Fruit fly (Drosophila melanogaster) whole organism, embryonic: ENCODE data around the gene CG14326.

Experiments
- BEAF-32 ChIP-seq: fragments of 200-800 bp; sonication (Bioruptor generic); optimal IDR thresholded peaks from 3 replicates; lab custom pipeline; 2017; ENCODE audit warnings: missing biosample characterization, missing genetic modification characterization, mild to moderate bottlenecking, moderate library complexity, missing genetic modification reagents
- CG12104 ChIP-seq: fragments of 200-800 bp; sonication (Bioruptor generic); optimal IDR thresholded peaks from 3 replicates; lab custom pipeline; 2016; ENCODE audit warnings: missing biosample characterization, missing genetic modification characterization
- CG14441 ChIP-seq: fragments of 200-800 bp; sonication (Bioruptor generic); IDR thresholded peaks from 2 replicates; pipeline ENCODE4 v1.3.6; 2022; ENCODE audit warnings: missing biosample characterization, missing genetic modification characterization
- CG2712 ChIP-seq: fragments of 200-800 bp; optimal IDR thresholded peaks from 3 replicates; lab custom pipeline; 2019; ENCODE audit warnings: missing biosample characterization, mild to moderate bottlenecking, missing genetic modification characterization, moderate library complexity
- CG31224 ChIP-seq: fragments of 200-800 bp; sonication (Bioruptor generic); IDR thresholded peaks from 2 replicates; pipeline ENCODE4 v1.3.6; 2022; ENCODE audit warnings: missing biosample characterization, missing genetic modification characterization
- CG3726 ChIP-seq: fragments of 200-800 bp; sonication (Bioruptor generic); IDR thresholded peaks from 3 replicates; pipeline ENCODE4, ENCODE4 v1.3.6; 2022; ENCODE audit warnings: missing biosample characterization, missing genetic modification characterization
- CG6175 ChIP-seq: fragments of 200-800 bp; sonication (Bioruptor generic); IDR thresholded peaks from 3 replicates; pipeline ENCODE4 v1.3.6; 2022; ENCODE audit warnings: missing biosample characterization, missing genetic modification characterization
- CG6791 ChIP-seq: fragments of 200-800 bp; sonication (Bioruptor generic); IDR thresholded peaks from 3 replicates; pipeline ENCODE4 v1.3.6; 2022; ENCODE audit warnings: missing biosample characterization, missing genetic modification characterization; ENCODE audit not compliant: partially characterized antibody
- D ChIP-seq, 2 experiments: fragments of 200-800 bp in 1 of 2; fragments of >200 bp in 1 of 2; sonication (Bioruptor generic) in 1 of 2; optimal IDR thresholded peaks; 2 replicates in 1 of 2; 3 replicates in 1 of 2; lab custom pipeline; 2017; ENCODE audit warnings: mild to moderate bottlenecking in 1 of 2, missing biosample characterization in 1 of 2, missing genetic modification characterization in 1 of 2, missing genetic modification reagents in 1 of 2
- D19B ChIP-seq: fragments of 200-800 bp; sonication (Bioruptor generic); optimal IDR thresholded peaks from 2 replicates; lab custom pipeline; 2017; ENCODE audit warnings: missing biosample characterization, mild to moderate bottlenecking, missing genetic modification characterization
- E2f1 ChIP-seq: fragments of 200-800 bp; sonication (Bioruptor generic); IDR thresholded peaks from 2 replicates; pipeline ENCODE4 v1.3.6; 2022; ENCODE audit warnings: missing biosample characterization, missing genetic modification characterization
- Ets65A ChIP-seq: fragments of 200-800 bp; sonication (Bioruptor generic); peaks from one replicate; lab custom pipeline; 2016; ENCODE audit warnings: missing biosample characterization, missing genetic modification characterization
- Hand ChIP-seq: fragments of 200-800 bp; sonication (Bioruptor generic); optimal IDR thresholded peaks from 2 replicates; lab custom pipeline; 2017; ENCODE audit warnings: mild to moderate bottlenecking, missing biosample characterization, missing genetic modification reagents, missing genetic modification characterization
- Hmx ChIP-seq: fragments of 200-800 bp; sonication (Bioruptor generic); optimal IDR thresholded peaks from 2 replicates; lab custom pipeline; 2016; ENCODE audit warnings: missing biosample characterization, missing genetic modification characterization
- Kr ChIP-seq: fragments of 200-800 bp; sonication (Bioruptor generic); optimal IDR thresholded peaks from 2 replicates; lab custom pipeline; 2017; ENCODE audit warnings: missing biosample characterization, mild to moderate bottlenecking, missing genetic modification characterization
- MESR4 ChIP-seq: fragments of 200-800 bp; sonication (Bioruptor generic); optimal IDR thresholded peaks from 2 replicates; lab custom pipeline; 2018; ENCODE audit warnings: missing biosample characterization, mild to moderate bottlenecking, missing genetic modification characterization, moderate library complexity
- Med ChIP-seq: fragments of 200-800 bp; sonication (Bioruptor generic); peaks from one replicate; lab custom pipeline; 2016; ENCODE audit warnings: missing biosample characterization, missing genetic modification characterization, mild to moderate bottlenecking, inconsistent platforms, moderate library complexity
- Nf-YB ChIP-seq: fragments of 200-800 bp; sonication (Bioruptor generic); optimal IDR thresholded peaks from 3 replicates; lab custom pipeline; 2019; ENCODE audit warnings: missing biosample characterization, mild to moderate bottlenecking, missing genetic modification characterization, moderate library complexity
- Nf-YC ChIP-seq: fragments of 200-800 bp; optimal IDR thresholded peaks from 3 replicates; lab custom pipeline; 2019; ENCODE audit warnings: missing biosample characterization, mild to moderate bottlenecking, missing genetic modification characterization, moderate library complexity
- Opbp ChIP-seq: fragments of 200-800 bp; sonication (Bioruptor generic); IDR thresholded peaks from 3 replicates; pipeline ENCODE4 v1.3.6; 2022; ENCODE audit warnings: missing biosample characterization, missing genetic modification characterization; ENCODE audit not compliant: partially characterized antibody
- PHDP ChIP-seq: fragments of 200-800 bp; sonication (Bioruptor generic); optimal IDR thresholded peaks from 3 replicates; lab custom pipeline; 2018; ENCODE audit warnings: missing biosample characterization, mild to moderate bottlenecking, missing genetic modification characterization, moderate library complexity
- Six4 ChIP-seq: fragments of 200-800 bp; sonication (Bioruptor generic); optimal IDR thresholded peaks from 2 replicates; lab custom pipeline; 2016; ENCODE audit warnings: missing biosample characterization, missing genetic modification characterization
- Sry-δ ChIP-seq: fragments of 200-800 bp; sonication (Bioruptor generic); optimal IDR thresholded peaks from 2 replicates; lab custom pipeline; 2016; ENCODE audit warnings: missing biosample characterization, missing genetic modification characterization
- TFAM ChIP-seq: fragments of 200-800 bp; sonication (Bioruptor generic); optimal IDR thresholded peaks from 2 replicates; lab custom pipeline; 2017; ENCODE audit warnings: missing biosample characterization, missing genetic modification characterization, inconsistent platforms
- Usf ChIP-seq: fragments of 200-800 bp; sonication (Bioruptor generic); optimal IDR thresholded peaks from 2 replicates; lab custom pipeline; 2017; ENCODE audit warnings: missing genotype, missing biosample characterization, missing genetic modification characterization
- abd-A ChIP-seq: fragments of 200-800 bp; sonication (Bioruptor generic); optimal IDR thresholded peaks from 3 replicates; lab custom pipeline; 2019; ENCODE audit warnings: missing biosample characterization, mild to moderate bottlenecking, missing genetic modification characterization, moderate library complexity
- cas ChIP-seq: fragments of 200-800 bp; sonication (Bioruptor generic); IDR thresholded peaks from 2 replicates; pipeline ENCODE4 v1.3.6; 2022; ENCODE audit warnings: missing biosample characterization, missing genetic modification characterization
- da ChIP-seq: fragments of 200-800 bp; sonication (Bioruptor generic); optimal IDR thresholded peaks from 2 replicates; lab custom pipeline; 2016; ENCODE audit warnings: missing biosample characterization, missing genetic modification characterization
- esg ChIP-seq: fragments of 200-800 bp; sonication (Bioruptor generic); conservative IDR thresholded peaks from 2 replicates; pipeline ENCODE4 v1.3.6; 2022; ENCODE audit warnings: missing biosample characterization, missing genetic modification characterization
- gem ChIP-seq: fragments of 200-800 bp; sonication (Bioruptor generic); optimal IDR thresholded peaks from 2 replicates; lab custom pipeline; 2019; ENCODE audit warnings: missing biosample characterization, mild to moderate bottlenecking, missing genetic modification characterization, moderate library complexity
- hb ChIP-seq: fragments of 200-800 bp; sonication (Bioruptor generic); IDR thresholded peaks from 3 replicates; pipeline ENCODE4 v1.3.6; 2022; ENCODE audit warnings: missing biosample characterization, missing genetic modification characterization; ENCODE audit not compliant: partially characterized antibody
- lab ChIP-seq: fragments of 200-800 bp; sonication (Bioruptor generic); optimal IDR thresholded peaks from 3 replicates; lab custom pipeline; 2017; ENCODE audit warnings: missing biosample characterization, missing genetic modification characterization, mild to moderate bottlenecking, moderate library complexity, missing genetic modification reagents
- lmd ChIP-seq: fragments of 200-800 bp; sonication (Bioruptor generic); IDR thresholded peaks from 2 replicates; pipeline ENCODE4 v1.3.6; 2022; ENCODE audit warnings: missing biosample characterization, missing genetic modification characterization
- pho ChIP-seq: fragments of 200-800 bp; sonication (Bioruptor generic); optimal IDR thresholded peaks from 2 replicates; lab custom pipeline; 2016; ENCODE audit warnings: missing biosample characterization, missing genetic modification characterization
- prd ChIP-seq, 3 experiments: fragments of >200 bp in 2 of 3; fragments of 200-800 bp in 1 of 3; sonication (Bioruptor generic) in 1 of 3; optimal IDR thresholded peaks in 2 of 3; IDR thresholded peaks in 1 of 3; 2 replicates in 2 of 3; 3 replicates in 1 of 3; pipeline versions ENCODE4 v1.3.6 to Lab custom; 2017 to 2022; ENCODE audit warnings: missing biosample characterization in 1 of 3, missing genetic modification characterization in 1 of 3
- slp2 ChIP-seq: fragments of 200-800 bp; sonication (Bioruptor generic); optimal IDR thresholded peaks from 2 replicates; lab custom pipeline; 2016; ENCODE audit warnings: missing biosample characterization, missing genetic modification characterization
- sqz ChIP-seq: fragments of 200-800 bp; sonication (Bioruptor generic); optimal IDR thresholded peaks from 3 replicates; lab custom pipeline; 2018; ENCODE audit warnings: missing biosample characterization, mild to moderate bottlenecking, missing genetic modification characterization
- tio ChIP-seq: fragments of 200-800 bp; sonication (Bioruptor generic); optimal IDR thresholded peaks from 2 replicates; lab custom pipeline; 2017; ENCODE audit warnings: missing biosample characterization, missing genetic modification characterization, inconsistent platforms
- trem ChIP-seq: fragments of 200-800 bp; optimal IDR thresholded peaks from 3 replicates; lab custom pipeline; 2019; ENCODE audit warnings: missing biosample characterization, mild to moderate bottlenecking, missing genetic modification characterization, moderate library complexity
- vfl ChIP-seq: fragments of 200-800 bp; sonication (Bioruptor generic); optimal IDR thresholded peaks from 2 replicates; lab custom pipeline; 2016; ENCODE audit warnings: missing biosample characterization, missing genetic modification characterization
- vnd ChIP-seq: fragments of 200-800 bp; sonication (Bioruptor generic); IDR thresholded peaks from 3 replicates; pipeline ENCODE4 v1.3.6; 2022; ENCODE audit warnings: missing biosample characterization, missing genetic modification characterization; ENCODE audit not compliant: partially characterized antibody
- z ChIP-seq: fragments of 200-800 bp; sonication (Bioruptor generic); IDR thresholded peaks from 3 replicates; pipeline ENCODE4 v1.3.6; 2022; ENCODE audit warnings: missing biosample characterization, missing genetic modification characterization

Gene CG14326

DNA sequence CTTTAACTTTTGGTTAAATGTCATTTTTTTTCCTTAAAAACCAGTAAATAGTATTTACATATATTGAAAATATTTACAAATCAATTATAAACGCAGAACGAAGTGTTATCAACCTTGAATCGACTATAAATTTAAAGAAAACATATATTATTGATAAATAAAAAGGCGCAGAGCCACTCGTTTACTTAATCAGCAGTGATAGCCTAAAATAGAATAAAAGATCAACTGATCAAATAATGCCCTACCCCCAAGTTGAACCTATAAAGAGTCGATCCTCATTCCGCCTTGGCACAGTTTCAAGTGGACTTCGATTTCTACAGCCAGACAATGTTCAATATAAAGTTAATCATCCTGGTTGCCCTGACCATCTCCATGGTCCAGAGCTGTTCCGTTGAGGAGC, 22.7 kb upstream of the CG14326 start, which contains the start of gene CG7606 (continued):
- TF ChIP-seq CG14441 (GFP tag; lab: Robert Waterston, UW) (no peak), CG6175 (GFP tag; lab: Robert Waterston, UW) (no peak), pho (GFP tag; lab: Kevin White, UChicago) (no peak)

DNA sequence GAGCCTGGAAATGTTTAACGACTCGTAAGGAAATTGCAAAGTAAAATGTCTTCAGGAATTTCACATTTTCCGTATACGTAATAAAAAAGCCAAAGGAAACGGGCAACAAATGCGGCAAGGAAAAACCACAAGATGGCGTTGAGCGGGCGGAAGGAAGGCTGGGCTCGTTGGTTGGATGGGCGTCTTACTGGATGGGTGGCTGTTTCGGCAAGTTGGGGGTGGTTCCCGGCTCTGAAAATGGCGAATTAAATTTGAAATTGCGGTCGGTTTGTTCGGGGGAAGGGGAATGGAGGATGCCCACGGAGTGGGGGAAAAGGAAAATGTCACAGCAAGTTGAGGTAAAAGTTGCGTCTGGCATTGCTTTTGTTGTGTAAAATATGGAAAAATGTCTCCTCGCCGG, 19.2 kb upstream of the CG14326 start:
- TF ChIP-seq D19B: no peak
- TF ChIP-seq hb (GFP tag; lab: Robert Waterston, UW): 0 out of 3 replicates have a peak, but pooled peaks have one; percentile 40
- no peak for TF ChIP-seq trem (tag; lab: Kevin White, UChicago)
- no peak for TF ChIP-seq CG2712 (tag; lab: Kevin White, UChicago)
- 0 out of 3 replicates have a peak, but pooled peaks have one; percentile 27 for TF ChIP-seq z (GFP tag; lab: Robert Waterston, UW)
- TF ChIP-seq MESR4: no peak
- TF ChIP-seq Kr (GFP tag; lab: Kevin White, UChicago): no peak
- TF ChIP-seq abd-A (tag; lab: Kevin White, UChicago): no peak
- TF ChIP-seq Six4 (GFP tag; lab: Kevin White, UChicago): no peak
- TF ChIP-seq Nf-YB (GFP tag; lab: Kevin White, UChicago): peak; percentile 83
- no peak for TF ChIP-seq CG12104 (GFP tag; lab: Kevin White, UChicago)
- no peak for TF ChIP-seq Hand (GFP tag; lab: Kevin White, UChicago)
- TF ChIP-seq esg (GFP tag; lab: Robert Waterston, UW): no peak
- no peak for TF ChIP-seq E2f1 (GFP tag; lab: Robert Waterston, UW)
- no peak for TF ChIP-seq CG14441 (GFP tag; lab: Robert Waterston, UW)
- no peak for TF ChIP-seq CG31224 (GFP tag; lab: Robert Waterston, UW)
- no peak for TF ChIP-seq da (GFP tag; lab: Kevin White, UChicago)
- TF ChIP-seq gem: no peak
- no peak for TF ChIP-seq PHDP (tag; lab: Kevin White, UChicago)
- peak; percentile 6; the same call in 1 of the 2 replicates for TF ChIP-seq lmd (GFP tag; lab: Robert Waterston, UW)
- no peak for TF ChIP-seq Sry-δ
- no peak for TF ChIP-seq CG3726 (GFP tag; lab: Robert Waterston, UW)
- no peak for TF ChIP-seq tio (GFP tag; lab: Kevin White, UChicago)
- no peak for TF ChIP-seq cas
- TF ChIP-seq Hmx (GFP tag; lab: Kevin White, UChicago): no peak
- no peak for TF ChIP-seq CG6791 (GFP tag; lab: Robert Waterston, UW)
- peak; percentile 79 for TF ChIP-seq Nf-YC (tag; lab: Kevin White, UChicago)
- TF ChIP-seq BEAF-32: no peak

DNA sequence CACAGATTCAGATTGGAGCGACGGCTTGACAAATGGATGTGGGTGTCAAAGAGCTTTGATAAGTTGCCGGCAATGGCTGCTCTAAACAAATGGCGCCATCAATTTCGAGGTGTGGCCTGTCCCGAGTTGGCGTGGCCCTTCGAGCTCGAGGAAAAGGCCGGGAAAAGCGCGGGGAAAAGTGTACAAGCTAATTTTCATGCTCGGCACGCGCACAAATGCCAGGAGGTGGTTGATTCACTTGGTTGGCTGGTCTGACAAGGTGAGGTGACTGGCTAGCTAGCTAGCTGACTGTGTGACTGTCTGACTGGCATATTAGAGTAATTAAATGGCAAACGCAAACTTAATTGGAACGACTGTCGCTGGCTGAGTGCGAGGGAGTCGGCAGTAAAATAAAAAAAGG, 17.0 kb upstream of the CG14326 start:
- TF ChIP-seq vnd (GFP tag; lab: Robert Waterston, UW): no peak
- peak; percentile 72 for TF ChIP-seq Nf-YB (GFP tag; lab: Kevin White, UChicago)
- TF ChIP-seq sqz (GFP tag; lab: Kevin White, UChicago): no peak
- TF ChIP-seq lab (GFP tag; lab: Kevin White, UChicago): no peak
- TF ChIP-seq vfl (GFP tag; lab: Kevin White, UChicago): no peak
- TF ChIP-seq Nf-YC (tag; lab: Kevin White, UChicago): peak; percentile 53
- peak; percentile 36 for TF ChIP-seq Med (GFP tag; lab: Kevin White, UChicago)

DNA sequence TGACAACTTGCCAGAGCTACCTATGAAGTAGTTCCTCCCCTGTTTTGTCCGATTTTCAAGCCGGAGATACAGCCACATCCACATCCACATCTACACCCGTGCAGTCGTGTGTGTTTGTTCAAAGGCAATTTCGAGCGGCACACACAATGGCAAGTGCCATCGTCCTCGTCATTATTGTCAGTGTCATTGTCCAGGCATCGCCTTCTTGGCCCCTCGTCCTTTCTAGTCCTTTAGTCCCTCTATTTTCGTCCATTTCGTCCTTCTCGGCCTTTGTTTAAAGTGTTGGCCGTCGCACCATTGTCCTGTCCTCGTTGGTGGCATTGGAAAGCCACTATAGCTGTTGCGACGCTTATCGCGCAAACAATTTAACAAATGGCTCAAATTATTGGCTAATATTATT, 15.9 kb upstream of the CG14326 start:
- TF ChIP-seq Usf (GFP tag; lab: Kevin White, UChicago) (no peak), D (optimal IDR thresholded peaks at IDR 0.05; lab: Kevin White, UChicago) (peak; percentile 95), D (GFP tag; optimal IDR thresholded peaks at IDR 0.05; lab: Kevin White, UChicago) (no peak), Ets65A (GFP tag; lab: Kevin White, UChicago) (peak; percentile 18), slp2 (GFP tag; lab: Kevin White, UChicago) (no peak), prd (optimal IDR thresholded peaks at IDR 0.05; lab: Kevin White, UChicago) (no peak), prd (GFP tag; IDR thresholded peaks at IDR 0.05; lab: Robert Waterston, UW) (0 out of 3 replicates have a peak, but pooled peaks have one; percentile 9), Hand (GFP tag; lab: Kevin White, UChicago) (no peak), TFAM (GFP tag; lab: Kevin White, UChicago) (no peak), Opbp (GFP tag; lab: Robert Waterston, UW) (0 out of 3 replicates have a peak, but pooled peaks have one; percentile 9)
